Worm (Caenorhabditis elegans) whole organism, early embryonic: ENCODE data around the gene Y53G8AL.1.

Source experiments
- B0310.2 ChIP-seq: sonication (generic microtip); optimal IDR thresholded peaks from 2 replicates; lab custom pipeline; 2016; ENCODE audit warnings: mild to moderate bottlenecking, missing genetic modification characterization, missing compliant biosample characterization
- F13C5.2 ChIP-seq: sonication (generic microtip); optimal IDR thresholded peaks from 2 replicates; lab custom pipeline; 2017; ENCODE audit warnings: mild to moderate bottlenecking, missing genetic modification characterization, inconsistent platforms, missing compliant biosample characterization
- ama-1 ChIP-seq: fragments of 150-350 bp; optimal IDR thresholded peaks from 2 replicates; lab custom pipeline; 2014
- hmbx-1 ChIP-seq: sonication (generic microtip); optimal IDR thresholded peaks from 2 replicates; lab custom pipeline; 2016; ENCODE audit warnings: mild to moderate bottlenecking, missing genetic modification characterization, missing compliant biosample characterization
- scrt-1 ChIP-seq: fragments of 200-800 bp; sonication (Bioruptor generic); IDR thresholded peaks from 2 replicates; pipeline ENCODE4 v1.3.6; 2022; ENCODE audit warnings: missing genetic modification characterization, missing compliant biosample characterization
- sea-1 ChIP-seq: fragments of 200-800 bp; sonication (Bioruptor generic); conservative IDR thresholded peaks from 2 replicates; pipeline ENCODE4 v1.3.6; 2022; ENCODE audit warnings: missing genetic modification characterization, missing compliant biosample characterization

ce11 chrIII:3241361-3241760, 8.5 kb downstream of the Y53G8AL.1 start:
- TF ChIP-seq ama-1 (no peak), hmbx-1 (no peak), B0310.2 (tag; lab: Kevin White, UChicago) (no peak), scrt-1 (GFP tag; lab: Robert Waterston, UW) (no peak), sea-1 (no peak), F13C5.2 (tag; lab: Kevin White, UChicago) (no peak)
